Fruit fly (Drosophila melanogaster): ENCODE measurements around the gene CG32638.

Gene CG32638

dm6 chrX:13154783-13155182 is 26.2 kb upstream of the CG32638 start, which contains the start of the genes CG4318 and CG4332 (continued):
- TF ChIP-seq CG8944 (GFP tag; optimal IDR thresholded peaks at IDR 0.05) = no peak
- TF ChIP-seq lbe (GFP tag; optimal IDR thresholded peaks at IDR 0.05) = no peak
- no peak for TF ChIP-seq org-1 (GFP tag; optimal IDR thresholded peaks at IDR 0.05)
- no peak for TF ChIP-seq pan (optimal IDR thresholded peaks at IDR 0.05)
- no peak for TF ChIP-seq pan (GFP tag; optimal IDR thresholded peaks at IDR 0.05 in 1 of 2, IDR thresholded peaks at IDR 0.05 in 1 of 2)
- no peak for TF ChIP-seq CG4424 (GFP tag; optimal IDR thresholded peaks at IDR 0.05)
- no peak for TF ChIP-seq CG18011 (GFP tag; optimal IDR thresholded peaks at IDR 0.05)
- TF ChIP-seq hbn (GFP tag; IDR thresholded peaks at IDR 0.05; ENCODE audit: partially characterized antibody) = peak; percentile 82
- no peak for TF ChIP-seq tin (GFP tag; optimal IDR thresholded peaks at IDR 0.05)
- no peak for TF ChIP-seq shn (GFP tag; optimal IDR thresholded peaks at IDR 0.05)
- TF ChIP-seq Rfx (GFP tag; IDR thresholded peaks at IDR 0.05) = peak; percentile 38; the same call in 1 of the 2 replicates
- TF ChIP-seq wek (GFP tag; optimal IDR thresholded peaks at IDR 0.05) = no peak
- TF ChIP-seq CG4328 (GFP tag; optimal IDR thresholded peaks at IDR 0.05) = no peak
- no peak for TF ChIP-seq nmo (GFP tag; optimal IDR thresholded peaks at IDR 0.05)
- TF ChIP-seq CG10979 (tag; optimal IDR thresholded peaks at IDR 0.05) = no peak
- no peak for TF ChIP-seq zen (tag; optimal IDR thresholded peaks at IDR 0.05)
- TF ChIP-seq CG9797 (GFP tag; optimal IDR thresholded peaks at IDR 0.05) = no peak
- TF ChIP-seq Scr (GFP tag; IDR thresholded peaks at IDR 0.05; ENCODE audit: partially characterized antibody) = peak; percentile 87
- TF ChIP-seq CG9876 (GFP tag; optimal IDR thresholded peaks at IDR 0.05) = no peak
- TF ChIP-seq Dp (GFP tag; optimal IDR thresholded peaks at IDR 0.05) = peak; percentile 22
- TF ChIP-seq tgo (GFP tag; IDR thresholded peaks at IDR 0.05) = no peak
- TF ChIP-seq Nf-YB (GFP tag; optimal IDR thresholded peaks at IDR 0.05) = no peak
- TF ChIP-seq Deaf1 (tag; optimal IDR thresholded peaks at IDR 0.05) = no peak
- 0 out of 3 replicates have a peak, but pooled peaks have one; percentile 7 for TF ChIP-seq Dbx (GFP tag; IDR thresholded peaks at IDR 0.05)
- no peak for TF ChIP-seq sc (optimal IDR thresholded peaks at IDR 0.05)
- no peak for TF ChIP-seq sc (GFP tag; optimal IDR thresholded peaks at IDR 0.05)
- TF ChIP-seq CG13287 (GFP tag; IDR thresholded peaks at IDR 0.05; ENCODE audit: partially characterized antibody) = peak; percentile 92
- TF ChIP-seq gsb (GFP tag; IDR thresholded peaks at IDR 0.05) = no peak
- no peak for TF ChIP-seq CG12104 (GFP tag; optimal IDR thresholded peaks at IDR 0.05)
- peak; percentile 78 for TF ChIP-seq Med (GFP tag)
- TF ChIP-seq CG11560 (tag; IDR thresholded peaks at IDR 0.05) = no peak
- no peak for TF ChIP-seq HLH54F (GFP tag; optimal IDR thresholded peaks at IDR 0.05)
- TF ChIP-seq pfk (GFP tag; optimal IDR thresholded peaks at IDR 0.05) = no peak
- TF ChIP-seq CG3163 (GFP tag; optimal IDR thresholded peaks at IDR 0.05) = no peak
- TF ChIP-seq CG16863 (GFP tag; optimal IDR thresholded peaks at IDR 0.05) = no peak
- TF ChIP-seq lov (optimal IDR thresholded peaks at IDR 0.05) = no peak
- TF ChIP-seq lov (GFP tag; IDR thresholded peaks at IDR 0.05) = no peak
- TF ChIP-seq CG6254 (GFP tag; optimal IDR thresholded peaks at IDR 0.05) = no peak
- no peak for TF ChIP-seq Atf6 (GFP tag; IDR thresholded peaks at IDR 0.05)
- TF ChIP-seq knrl (GFP tag; IDR thresholded peaks at IDR 0.05; ENCODE audit: partially characterized antibody) = peak; percentile 84
- peak; percentile 19 for TF ChIP-seq cwo (GFP tag; optimal IDR thresholded peaks at IDR 0.05)
- no peak for TF ChIP-seq pum (GFP tag; optimal IDR thresholded peaks at IDR 0.05)
- TF ChIP-seq CG17568 (GFP tag; optimal IDR thresholded peaks at IDR 0.05) = no peak
- no peak for TF ChIP-seq CG9609 (GFP tag; optimal IDR thresholded peaks at IDR 0.05)
- no peak for TF ChIP-seq abd-A (tag; optimal IDR thresholded peaks at IDR 0.05)
- no peak for TF ChIP-seq mam (GFP tag; optimal IDR thresholded peaks at IDR 0.05)
- TF ChIP-seq Antp (GFP tag; optimal IDR thresholded peaks at IDR 0.05) = no peak
- no peak for TF ChIP-seq jigr1 (GFP tag; IDR thresholded peaks at IDR 0.05)
- peak; percentile 82 for TF ChIP-seq tna (GFP tag; IDR thresholded peaks at IDR 0.05; ENCODE audit: partially characterized antibody)
- no peak for TF ChIP-seq Pdp1 (GFP tag; optimal IDR thresholded peaks at IDR 0.05)
- TF ChIP-seq row (GFP tag; IDR thresholded peaks at IDR 0.05) = peak; percentile 49; the same call in 2 of the 3 replicates
- no peak for TF ChIP-seq CG1647 (GFP tag; optimal IDR thresholded peaks at IDR 0.05)
